Worm (Caenorhabditis elegans) whole organism, L1 larva: ENCODE measurements around the gene Y53G8B.1.

Source experiments
- C16A3.4 ChIP-seq: fragments of 150-350 bp; optimal IDR thresholded peaks from 2 replicates; lab custom pipeline; 2014; ENCODE audit warnings: missing biosample characterization, missing genetic modification characterization
- F16B12.6 ChIP-seq: fragments of 150-350 bp; optimal IDR thresholded peaks from 2 replicates; lab custom pipeline; 2014; ENCODE audit warnings: missing biosample characterization, missing genetic modification characterization
- aly-2 ChIP-seq: fragments of 150-350 bp; optimal IDR thresholded peaks from 2 replicates; lab custom pipeline; 2014; ENCODE audit warnings: missing biosample characterization, missing genetic modification characterization
- blmp-1 ChIP-seq: fragments of 150-350 bp; optimal IDR thresholded peaks from 2 replicates; lab custom pipeline; 2014; ENCODE audit warnings: missing biosample characterization, missing genetic modification characterization
- ceh-82 ChIP-seq, 3 experiments: fragments of 150-350 bp in 1 of 3; sonication (generic microtip) in 2 of 3; optimal IDR thresholded peaks; 2 replicates each; lab custom pipeline; 2014 to 2017; ENCODE audit warnings: missing biosample characterization in 3 of 3, missing genetic modification characterization in 3 of 3
- ceh-90 ChIP-seq: sonication (generic microtip); optimal IDR thresholded peaks from 2 replicates; lab custom pipeline; 2016; ENCODE audit warnings: missing genetic modification characterization, missing compliant biosample characterization
- dpl-1 ChIP-seq, 3 experiments: fragments of 150-350 bp in 2 of 3; sonication (generic microtip) in 1 of 3; optimal IDR thresholded peaks; 2 replicates each; lab custom pipeline; 2014 to 2017; ENCODE audit warnings: missing biosample characterization in 3 of 3, missing genetic modification characterization in 3 of 3, missing genetic modification reagents in 3 of 3
- dsc-1 ChIP-seq: sonication (generic microtip); optimal IDR thresholded peaks from 2 replicates; lab custom pipeline; 2016; ENCODE audit warnings: mild to moderate bottlenecking, missing genetic modification characterization, missing compliant biosample characterization
- elt-2 ChIP-seq: sonication (generic microtip); optimal IDR thresholded peaks from 2 replicates; lab custom pipeline; 2016; ENCODE audit warnings: missing genetic modification characterization, mild to moderate bottlenecking, inconsistent platforms, missing compliant biosample characterization, missing genetic modification reagents
- fos-1 ChIP-seq: fragments of 150-350 bp; optimal IDR thresholded peaks from 2 replicates; lab custom pipeline; 2014; ENCODE audit warnings: missing biosample characterization, missing genetic modification characterization
- hpl-2 ChIP-seq: fragments of 150-350 bp; optimal IDR thresholded peaks from 2 replicates; lab custom pipeline; 2014; ENCODE audit warnings: missing biosample characterization, missing genetic modification reagents, missing genetic modification characterization
- jun-1 ChIP-seq: fragments of 150-350 bp; optimal IDR thresholded peaks from 2 replicates; lab custom pipeline; 2014; ENCODE audit warnings: missing biosample characterization, missing genetic modification reagents, missing genetic modification characterization
- lir-3 ChIP-seq: sonication (generic microtip); optimal IDR thresholded peaks from 2 replicates; lab custom pipeline; 2016; ENCODE audit warnings: mild to moderate bottlenecking, missing genetic modification characterization, moderate library complexity, missing compliant biosample characterization; ENCODE audit not compliant: poor library complexity
- lsy-2 ChIP-seq, 2 experiments: fragments of 150-350 bp; optimal IDR thresholded peaks; 2 replicates each; lab custom pipeline; 2014; ENCODE audit warnings: missing biosample characterization in 2 of 2, missing genetic modification characterization in 2 of 2
- mab-9 ChIP-seq: fragments of 200-800 bp; sonication (Bioruptor generic); IDR thresholded peaks from 2 replicates; pipeline ENCODE4 v1.3.6; 2022; ENCODE audit warnings: missing genetic modification reagents, missing genetic modification characterization, missing compliant biosample characterization
- mef-2 ChIP-seq: fragments of 150-350 bp; optimal IDR thresholded peaks from 2 replicates; lab custom pipeline; 2014; ENCODE audit warnings: missing biosample characterization, missing genetic modification characterization
- nhr-76 ChIP-seq: sonication (generic microtip); optimal IDR thresholded peaks from 2 replicates; lab custom pipeline; 2017; ENCODE audit warnings: missing biosample characterization, missing genetic modification characterization
- nhr-85 ChIP-seq: sonication (generic microtip); peaks from one replicate; lab custom pipeline; 2016; ENCODE audit warnings: missing genetic modification characterization, inconsistent platforms, missing compliant biosample characterization
- pqm-1 ChIP-seq: sonication (generic microtip); optimal IDR thresholded peaks from 3 replicates; lab custom pipeline; 2017; ENCODE audit warnings: missing biosample characterization, missing genetic modification characterization
- snpc-4 ChIP-seq: fragments of 150-350 bp; optimal IDR thresholded peaks from 2 replicates; lab custom pipeline; 2014; ENCODE audit warnings: missing biosample characterization, missing genetic modification characterization
- sptf-1 ChIP-seq: fragments of 150-350 bp; optimal IDR thresholded peaks from 2 replicates; lab custom pipeline; 2014; ENCODE audit warnings: missing biosample characterization, missing genetic modification characterization
- swsn-7 ChIP-seq: sonication (generic microtip); optimal IDR thresholded peaks from 2 replicates; lab custom pipeline; 2016; ENCODE audit warnings: missing genetic modification characterization, missing compliant biosample characterization
- tbx-2 ChIP-seq: sonication (generic microtip); optimal IDR thresholded peaks from 2 replicates; lab custom pipeline; 2016; ENCODE audit warnings: missing genetic modification characterization, missing compliant biosample characterization
- unc-130 ChIP-seq: fragments of 150-350 bp; optimal IDR thresholded peaks from 2 replicates; lab custom pipeline; 2017; ENCODE audit warnings: missing biosample characterization, missing genetic modification characterization, inconsistent platforms
- vab-15 ChIP-seq: sonication (generic microtip); optimal IDR thresholded peaks from 2 replicates; lab custom pipeline; 2017; ENCODE audit warnings: missing genotype, mild to moderate bottlenecking, missing genetic modification characterization, missing compliant biosample characterization
- ztf-11 ChIP-seq, 2 experiments: sonication (generic microtip); optimal IDR thresholded peaks; 2 replicates each; lab custom pipeline; 2016 to 2017; ENCODE audit warnings: missing genetic modification characterization in 2 of 2, missing biosample characterization in 1 of 2, missing compliant biosample characterization in 1 of 2

The Y53G8B.1 gene

ce11 chrIII:3176775-3177174, 47.7 kb downstream of the Y53G8B.1 start:
- TF ChIP-seq fos-1 (tag; lab: Kevin White, UChicago) = no peak
- TF ChIP-seq lir-3 = no peak
- no peak for TF ChIP-seq unc-130 (tag; lab: Kevin White, UChicago)
- TF ChIP-seq aly-2 (tag; lab: Kevin White, UChicago) = no peak
- TF ChIP-seq dsc-1 (tag; lab: Kevin White, UChicago) = no peak
- no peak for TF ChIP-seq mab-9 (GFP tag; lab: Robert Waterston, UW)
- TF ChIP-seq nhr-76 (tag; lab: Kevin White, UChicago) = no peak
- no peak for TF ChIP-seq sptf-1 (tag; lab: Kevin White, UChicago)
- TF ChIP-seq mef-2 (tag; lab: Kevin White, UChicago) = no peak
- TF ChIP-seq snpc-4 (tag; lab: Kevin White, UChicago) = no peak
- no peak for TF ChIP-seq lsy-2 (tag; optimal IDR thresholded peaks at IDR 0.05; lab: Kevin White, UChicago)
- TF ChIP-seq hpl-2 = no peak
- TF ChIP-seq pqm-1 (tag; lab: Kevin White, UChicago) = no peak
- no peak for TF ChIP-seq jun-1 (tag; lab: Kevin White, UChicago)
- no peak for TF ChIP-seq ztf-11 (tag; optimal IDR thresholded peaks at IDR 0.05; lab: Kevin White, UChicago)
- TF ChIP-seq, all 84 proteins: peak for 0

DNA sequence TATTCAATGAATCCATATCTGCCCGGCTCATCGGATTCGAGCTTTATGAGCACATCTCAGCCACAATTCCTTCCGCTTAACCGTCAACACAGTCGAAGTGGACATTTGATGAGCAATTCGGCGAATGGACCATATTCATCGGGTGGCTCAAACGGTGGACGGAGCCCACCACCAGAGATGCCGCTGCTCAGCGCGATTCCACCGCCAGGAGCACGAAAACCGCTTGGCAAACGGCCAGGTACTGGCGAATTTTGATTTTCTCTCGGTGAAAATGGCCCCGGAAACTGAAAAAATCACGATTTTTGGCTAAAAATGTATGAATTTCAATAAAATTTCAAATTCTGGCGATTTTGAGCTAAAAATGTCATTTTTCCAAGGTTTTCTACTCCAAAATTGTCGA, 50.8 kb downstream of the Y53G8B.1 start:
- TF ChIP-seq snpc-4 (tag; lab: Kevin White, UChicago) = no peak
- TF ChIP-seq swsn-7 (tag; lab: Kevin White, UChicago) = no peak
- no peak for TF ChIP-seq ztf-11 (tag; optimal IDR thresholded peaks at IDR 0.05; lab: Kevin White, UChicago)
- TF ChIP-seq tbx-2 (tag; lab: Kevin White, UChicago) = no peak
- TF ChIP-seq vab-15 = no peak
- no peak for TF ChIP-seq ceh-90 (tag; lab: Kevin White, UChicago)
- no peak for TF ChIP-seq lsy-2 (tag; optimal IDR thresholded peaks at IDR 0.05; lab: Kevin White, UChicago)
- TF ChIP-seq dpl-1 (GFP tag; optimal IDR thresholded peaks at IDR 0.05; lab: Kevin White, UChicago) = no peak
- TF ChIP-seq fos-1 (tag; lab: Kevin White, UChicago) = no peak
- TF ChIP-seq F16B12.6 (tag; lab: Kevin White, UChicago) = no peak
- TF ChIP-seq C16A3.4 (tag; lab: Kevin White, UChicago) = no peak
- no peak for TF ChIP-seq elt-2 (tag; lab: Kevin White, UChicago)
- TF ChIP-seq ceh-82 (tag; optimal IDR thresholded peaks at IDR 0.05; lab: Kevin White, UChicago) = no peak
- TF ChIP-seq blmp-1 (tag; lab: Kevin White, UChicago) = no peak
- no peak for TF ChIP-seq nhr-85 (tag; lab: Kevin White, UChicago)
